Worm (Caenorhabditis elegans) whole organism, early embryonic: ENCODE results near the gene C17G10.7.

ENCODE experiments used
- aly-1 ChIP-seq: sonication (generic microtip); optimal IDR thresholded peaks from 2 replicates; lab custom pipeline; 2016; ENCODE audit warnings: missing genetic modification characterization, missing compliant biosample characterization
- ama-1 ChIP-seq: fragments of 150-350 bp; optimal IDR thresholded peaks from 2 replicates; lab custom pipeline; 2014
- ceh-36 ChIP-seq: sonication (generic microtip); optimal IDR thresholded peaks from 2 replicates; lab custom pipeline; 2016; ENCODE audit warnings: missing genetic modification characterization, inconsistent platforms, missing compliant biosample characterization
- scrt-1 ChIP-seq: fragments of 200-800 bp; sonication (Bioruptor generic); IDR thresholded peaks from 2 replicates; pipeline ENCODE4 v1.3.6; 2022; ENCODE audit warnings: missing genetic modification characterization, missing compliant biosample characterization
- sea-1 ChIP-seq: fragments of 200-800 bp; sonication (Bioruptor generic); conservative IDR thresholded peaks from 2 replicates; pipeline ENCODE4 v1.3.6; 2022; ENCODE audit warnings: missing genetic modification characterization, missing compliant biosample characterization
- tra-4 ChIP-seq: sonication (generic microtip); optimal IDR thresholded peaks from 2 replicates; lab custom pipeline; 2017; ENCODE audit warnings: missing genetic modification characterization, missing compliant biosample characterization

ce11 chrII:5585788-5586187 is 21.9 kb downstream of the C17G10.7 start, which contains the start of gene lys-8:
- TF ChIP-seq ama-1 (lab: Kevin White, UChicago) (no peak), tra-4 (no peak), aly-1 (tag; lab: Kevin White, UChicago) (no peak), scrt-1 (GFP tag; lab: Robert Waterston, UW) (no peak), ceh-36 (no peak), sea-1 (no peak)
